Fruit fly (Drosophila melanogaster): Measurements from ENCODE around the gene Ubi-p5E.

The Ubi-p5E gene

dm6 chrX:6260900-6261299 is 18.5 kb downstream of the Ubi-p5E start, which contains the start of gene Josd:
Gene Josd, plus strand, starts transcription at chrX:6261169.
- TF ChIP-seq CG1620 (GFP tag; optimal IDR thresholded peaks at IDR 0.05) (peak; percentile 7), ovo (GFP tag; optimal IDR thresholded peaks at IDR 0.05) (no peak), CG7045 (GFP tag; optimal IDR thresholded peaks at IDR 0.05) (no peak), cic (GFP tag; optimal IDR thresholded peaks at IDR 0.05) (no peak), bab1 (GFP tag; optimal IDR thresholded peaks at IDR 0.05) (peak; percentile 48), CG7101 (tag; optimal IDR thresholded peaks at IDR 0.05) (no peak), CG14711 (tag; optimal IDR thresholded peaks at IDR 0.05) (no peak), Hr96 (GFP tag; optimal IDR thresholded peaks at IDR 0.05) (no peak), CG33017 (tag; optimal IDR thresholded peaks at IDR 0.05) (no peak), toe (GFP tag; optimal IDR thresholded peaks at IDR 0.05) (peak; percentile 16), pad (GFP tag; optimal IDR thresholded peaks at IDR 0.05) (no peak), Mnt (GFP tag; optimal IDR thresholded peaks at IDR 0.05) (peak; percentile 24)

- TF ChIP-seq Mnt (GFP tag; optimal IDR thresholded peaks at IDR 0.05) (no peak), CG11617 (GFP tag; optimal IDR thresholded peaks at IDR 0.05) (no peak), Hr96 (GFP tag; optimal IDR thresholded peaks at IDR 0.05) (no peak), CG7045 (GFP tag; optimal IDR thresholded peaks at IDR 0.05) (no peak)
Observed at dm6 chrX:6259696-6260095, 19.8 kb downstream of the Ubi-p5E start.

- TF ChIP-seq CG7101 (tag; optimal IDR thresholded peaks at IDR 0.05) (peak; percentile 73), Crg-1 (GFP tag; optimal IDR thresholded peaks at IDR 0.05) (peak; percentile 27), Hr96 (GFP tag; optimal IDR thresholded peaks at IDR 0.05) (no peak), bab1 (GFP tag; optimal IDR thresholded peaks at IDR 0.05) (peak; percentile 49), CG7045 (GFP tag; optimal IDR thresholded peaks at IDR 0.05) (no peak), CG5204 (GFP tag; optimal IDR thresholded peaks at IDR 0.05) (no peak), CG1620 (GFP tag; optimal IDR thresholded peaks at IDR 0.05) (no peak), CG12768 (GFP tag; optimal IDR thresholded peaks at IDR 0.05) (no peak), Clk (GFP tag; optimal IDR thresholded peaks at IDR 0.05) (no peak), pad (GFP tag; optimal IDR thresholded peaks at IDR 0.05) (peak; percentile 31), CG11617 (GFP tag; optimal IDR thresholded peaks at IDR 0.05) (peak; percentile 64), CG14711 (tag; optimal IDR thresholded peaks at IDR 0.05) (peak; percentile 85), CG33017 (tag; optimal IDR thresholded peaks at IDR 0.05) (no peak), tj (GFP tag; optimal IDR thresholded peaks at IDR 0.05) (peak; percentile 47), kay (GFP tag; ENCODE audit: borderline replicate concordance) (no peak), cic (GFP tag; optimal IDR thresholded peaks at IDR 0.05) (no peak), ovo (GFP tag; optimal IDR thresholded peaks at IDR 0.05) (peak; percentile 44), Mnt (GFP tag; optimal IDR thresholded peaks at IDR 0.05) (peak; percentile 67), cnc (optimal IDR thresholded peaks at IDR 0.05) (no peak), toe (GFP tag; optimal IDR thresholded peaks at IDR 0.05) (no peak)
Observed at dm6 chrX:6255414-6255915, 24.0 kb downstream of the Ubi-p5E start, which contains the start of the genes Rbcn-3A and Spx. Gene Rbcn-3A, minus strand, starts transcription at chrX:6255487. Gene Spx, plus strand, starts transcription at chrX:6255822.

dm6 chrX:6254617-6255349 is 24.7 kb downstream of the Ubi-p5E start:
- no peak for TF ChIP-seq Crg-1 (GFP tag; optimal IDR thresholded peaks at IDR 0.05)
- TF ChIP-seq CG7101 (tag; optimal IDR thresholded peaks at IDR 0.05): no peak
- no peak for TF ChIP-seq CG14711 (tag; optimal IDR thresholded peaks at IDR 0.05)
- no peak for TF ChIP-seq Clk (GFP tag; optimal IDR thresholded peaks at IDR 0.05)
- no peak for TF ChIP-seq bab1 (GFP tag; optimal IDR thresholded peaks at IDR 0.05)
- no peak for TF ChIP-seq kay (GFP tag; ENCODE audit: borderline replicate concordance)
- TF ChIP-seq tj (GFP tag; optimal IDR thresholded peaks at IDR 0.05): no peak
- TF ChIP-seq Hr96 (GFP tag; optimal IDR thresholded peaks at IDR 0.05): no peak
- TF ChIP-seq toe (GFP tag; optimal IDR thresholded peaks at IDR 0.05): no peak
- no peak for TF ChIP-seq cnc (optimal IDR thresholded peaks at IDR 0.05)
- TF ChIP-seq CG33017 (tag; optimal IDR thresholded peaks at IDR 0.05): no peak
- TF ChIP-seq CG5204 (GFP tag; optimal IDR thresholded peaks at IDR 0.05): no peak
- TF ChIP-seq CG7045 (GFP tag; optimal IDR thresholded peaks at IDR 0.05): no peak
- TF ChIP-seq cic (GFP tag; optimal IDR thresholded peaks at IDR 0.05): no peak
- no peak for TF ChIP-seq CG11617 (GFP tag; optimal IDR thresholded peaks at IDR 0.05)
- no peak for TF ChIP-seq pad (GFP tag; optimal IDR thresholded peaks at IDR 0.05)
- TF ChIP-seq Mnt (GFP tag; optimal IDR thresholded peaks at IDR 0.05): no peak

- TF ChIP-seq cnc (optimal IDR thresholded peaks at IDR 0.05): no peak
Observed at dm6 chrX:6253701-6254100, 25.7 kb downstream of the Ubi-p5E start.

dm6 chrX:6252897-6253540 is 26.4 kb downstream of the Ubi-p5E start:
- TF ChIP-seq ovo (GFP tag; optimal IDR thresholded peaks at IDR 0.05) (no peak), cic (GFP tag; optimal IDR thresholded peaks at IDR 0.05) (no peak), Clk (GFP tag; optimal IDR thresholded peaks at IDR 0.05) (no peak), pad (GFP tag; optimal IDR thresholded peaks at IDR 0.05) (no peak), Hr96 (GFP tag; optimal IDR thresholded peaks at IDR 0.05) (no peak), CG7045 (GFP tag; optimal IDR thresholded peaks at IDR 0.05) (no peak)

Measured in whole organism, adult.